Worm (Caenorhabditis elegans) whole organism, L1 larva: ENCODE measurements around the gene sri-69.

Source experiments
- ama-1 ChIP-seq: fragments of 150-350 bp; optimal IDR thresholded peaks from 2 replicates; lab custom pipeline; 2014
- blmp-1 ChIP-seq: fragments of 150-350 bp; optimal IDR thresholded peaks from 2 replicates; lab custom pipeline; 2014; ENCODE audit warnings: missing biosample characterization, missing genetic modification characterization
- dpl-1 ChIP-seq, 3 experiments: fragments of 150-350 bp in 2 of 3; sonication (generic microtip) in 1 of 3; optimal IDR thresholded peaks; 2 replicates each; lab custom pipeline; 2014 to 2017; ENCODE audit warnings: missing biosample characterization in 3 of 3, missing genetic modification characterization in 3 of 3, missing genetic modification reagents in 3 of 3
- lin-39 ChIP-seq: fragments of 150-350 bp; optimal IDR thresholded peaks from 2 replicates; lab custom pipeline; 2014; ENCODE audit warnings: missing biosample characterization, missing genetic modification reagents, missing genetic modification characterization
- snpc-4 ChIP-seq: fragments of 150-350 bp; optimal IDR thresholded peaks from 2 replicates; lab custom pipeline; 2014; ENCODE audit warnings: missing biosample characterization, missing genetic modification characterization
- ztf-4 ChIP-seq: fragments of 150-350 bp; optimal IDR thresholded peaks from 2 replicates; lab custom pipeline; 2014; ENCODE audit warnings: missing biosample characterization, missing genetic modification characterization

- TF ChIP-seq blmp-1 (tag; lab: Kevin White, UChicago), result no peak
- no peak for TF ChIP-seq dpl-1 (GFP tag; optimal IDR thresholded peaks at IDR 0.05; lab: Kevin White, UChicago)
- TF ChIP-seq ama-1, result no peak
- TF ChIP-seq lin-39 (tag; lab: Kevin White, UChicago), result no peak
- no peak for TF ChIP-seq snpc-4 (tag; lab: Kevin White, UChicago)
- no peak for TF ChIP-seq ztf-4
Measured at ce11 chrV:17001167-17001566, 7.0 kb downstream of the sri-69 start, which contains the start of gene sri-9.
